Worm (Caenorhabditis elegans): ENCODE data around the gene gex-2.

Gene gex-2

DNA sequence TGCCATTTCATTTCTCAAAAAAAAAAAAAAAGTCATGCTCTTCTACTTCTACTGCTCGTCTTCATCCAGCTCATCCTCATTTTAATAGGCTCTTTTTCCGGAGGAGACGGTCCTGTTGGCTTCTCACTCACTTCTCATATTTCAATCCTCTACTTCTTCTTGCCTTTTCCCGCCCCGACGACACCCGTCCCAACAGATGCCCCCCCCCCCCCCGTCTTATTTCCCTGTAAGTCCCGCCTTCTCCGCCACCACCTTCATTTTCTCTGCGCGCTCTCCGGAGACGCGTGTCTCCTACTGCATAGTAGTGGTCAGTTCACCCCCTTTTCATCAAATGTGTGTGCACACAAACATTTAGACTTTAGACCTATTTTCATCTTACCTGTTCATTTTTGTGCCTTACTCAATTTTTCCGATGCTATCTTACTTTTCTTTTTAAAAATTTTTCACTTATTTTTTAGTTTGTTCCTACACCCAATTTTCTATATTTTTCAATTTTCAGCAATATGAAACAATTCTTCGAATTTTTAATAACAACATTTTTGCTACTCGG is 13.8 kb upstream of the gex-2 start, which contains the start of gene efn-4:
Gene efn-4 (plus strand): TSS at position 500 of the 550 bp plus-strand sequence.
- TF ChIP-seq ceh-16 (tag; optimal IDR thresholded peaks at IDR 0.05) (no peak), lin-13 (GFP tag; optimal IDR thresholded peaks at IDR 0.05) (no peak), ama-1 (optimal IDR thresholded peaks at IDR 0.05) (no peak), ZK546.5 (tag; optimal IDR thresholded peaks at IDR 0.05) (no peak), sem-4 (tag; optimal IDR thresholded peaks at IDR 0.05) (no peak)

DNA sequence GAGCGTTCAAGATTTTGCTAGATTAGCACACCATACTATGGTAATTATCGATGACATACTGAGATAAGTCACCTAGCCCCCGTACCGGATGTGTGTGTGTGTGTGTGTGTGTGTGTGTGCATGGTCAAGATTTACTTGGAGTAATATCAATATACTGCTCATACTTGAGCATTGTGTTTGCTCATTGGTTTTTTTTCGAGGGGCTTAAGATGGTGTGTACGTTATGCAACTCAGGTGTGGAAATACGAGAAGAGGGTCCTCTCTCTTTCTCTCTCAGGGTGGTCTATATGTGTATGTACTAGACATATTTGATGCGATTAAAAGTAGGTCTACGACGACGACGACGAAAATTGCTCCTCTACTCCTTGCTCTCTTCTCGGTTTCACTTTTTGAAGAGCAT is 12.3 kb upstream of the gex-2 start:
- TF ChIP-seq nhr-6 (tag; optimal IDR thresholded peaks at IDR 0.05) (no peak), alr-1 (tag; optimal IDR thresholded peaks at IDR 0.05) (no peak), elt-1 (tag; optimal IDR thresholded peaks at IDR 0.05) (no peak), lsy-2 (tag; optimal IDR thresholded peaks at IDR 0.05) (no peak), nhr-11 (tag; optimal IDR thresholded peaks at IDR 0.05) (no peak), elt-3 (tag; optimal IDR thresholded peaks at IDR 0.05) (no peak), ztf-11 (tag; optimal IDR thresholded peaks at IDR 0.05) (no peak)

DNA sequence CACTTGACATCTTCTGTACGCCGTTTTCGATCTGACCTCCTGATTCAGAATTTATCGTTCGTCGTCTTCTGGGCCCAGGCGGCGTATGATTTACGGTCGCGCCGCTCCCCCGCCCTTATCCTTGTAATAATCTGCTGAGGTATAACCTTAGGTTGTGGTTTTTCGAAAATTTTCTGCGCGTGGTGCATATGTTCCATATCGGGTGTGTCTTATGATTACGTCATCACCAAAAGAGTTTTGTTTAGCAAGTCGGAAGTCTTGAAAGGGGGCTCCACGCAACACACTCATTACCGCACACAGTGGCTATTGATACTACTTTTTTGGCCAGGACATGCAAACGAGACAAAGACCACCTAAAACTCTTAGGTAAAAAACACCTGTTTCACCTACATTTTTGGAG is 11.8 kb upstream of the gex-2 start:
- TF ChIP-seq F13H6.1 (tag; optimal IDR thresholded peaks at IDR 0.05) (no peak), mdl-1 (tag; optimal IDR thresholded peaks at IDR 0.05) (no peak), ama-1 (optimal IDR thresholded peaks at IDR 0.05) (no peak), nhr-21 (tag; optimal IDR thresholded peaks at IDR 0.05) (no peak), nhr-23 (tag; optimal IDR thresholded peaks at IDR 0.05) (no peak), alr-1 (tag; optimal IDR thresholded peaks at IDR 0.05) (no peak), zag-1 (tag; optimal IDR thresholded peaks at IDR 0.05) (no peak), Y55F3AM.14 (GFP tag; optimal IDR thresholded peaks at IDR 0.05) (no peak), ceh-82 (tag; optimal IDR thresholded peaks at IDR 0.05) (no peak), ZK546.5 (tag; optimal IDR thresholded peaks at IDR 0.05) (no peak), peb-1 (tag; optimal IDR thresholded peaks at IDR 0.05) (no peak), lin-11 (tag; optimal IDR thresholded peaks at IDR 0.05) (no peak), gmeb-1 (tag; optimal IDR thresholded peaks at IDR 0.05) (no peak), nhr-237 (tag; optimal IDR thresholded peaks at IDR 0.05) (no peak), ztf-4 (tag; optimal IDR thresholded peaks at IDR 0.05) (no peak), blmp-1 (tag; optimal IDR thresholded peaks at IDR 0.05; ENCODE audit: insufficient read depth) (no peak), snpc-4 (tag; optimal IDR thresholded peaks at IDR 0.05) (no peak), lsy-2 (tag; optimal IDR thresholded peaks at IDR 0.05) (no peak), skn-1 (tag; optimal IDR thresholded peaks at IDR 0.05) (no peak), nhr-25 (tag; optimal IDR thresholded peaks at IDR 0.05) (no peak)

DNA sequence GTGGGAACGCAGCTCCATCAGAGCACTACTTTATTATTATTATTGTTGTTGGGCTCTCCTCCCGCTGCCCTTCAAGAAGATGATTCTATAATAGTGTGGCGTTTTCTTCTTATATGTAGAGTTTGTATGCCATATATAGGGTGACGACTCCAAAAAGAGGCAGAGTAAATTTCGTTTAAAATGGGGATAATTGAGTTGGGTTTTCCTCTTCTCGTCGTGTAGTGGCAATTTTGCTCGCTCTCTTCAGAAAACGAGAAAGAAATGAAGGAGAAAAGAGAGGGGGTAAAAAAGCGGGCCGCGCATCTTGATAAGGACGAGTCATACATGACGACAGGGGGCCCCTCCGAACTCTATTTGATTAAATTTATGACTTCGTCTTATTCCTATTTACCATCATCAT is 9.2 kb upstream of the gex-2 start:
- TF ChIP-seq nhr-77 (tag; optimal IDR thresholded peaks at IDR 0.05) (no peak), zag-1 (tag; optimal IDR thresholded peaks at IDR 0.05) (no peak), nhr-129 (tag; optimal IDR thresholded peaks at IDR 0.05) (no peak), alr-1 (tag; optimal IDR thresholded peaks at IDR 0.05) (no peak), sem-4 (tag; optimal IDR thresholded peaks at IDR 0.05) (no peak), elt-1 (tag; optimal IDR thresholded peaks at IDR 0.05) (no peak), unc-55 (GFP tag; optimal IDR thresholded peaks at IDR 0.05) (no peak), gmeb-1 (tag; optimal IDR thresholded peaks at IDR 0.05) (no peak), R02D3.7 (tag; optimal IDR thresholded peaks at IDR 0.05) (no peak), nhr-21 (tag; optimal IDR thresholded peaks at IDR 0.05) (no peak), sma-9 (GFP tag; optimal IDR thresholded peaks at IDR 0.05) (no peak), sma-9 (tag; optimal IDR thresholded peaks at IDR 0.05) (no peak), lsy-2 (tag; optimal IDR thresholded peaks at IDR 0.05) (no peak), crh-2 (tag; optimal IDR thresholded peaks at IDR 0.05) (no peak), Y55F3AM.14 (GFP tag; optimal IDR thresholded peaks at IDR 0.05) (no peak), blmp-1 (tag; optimal IDR thresholded peaks at IDR 0.05; ENCODE audit: insufficient read depth) (no peak), nhr-23 (tag; optimal IDR thresholded peaks at IDR 0.05) (no peak), nhr-25 (tag; optimal IDR thresholded peaks at IDR 0.05) (no peak), ztf-11 (tag; optimal IDR thresholded peaks at IDR 0.05) (no peak), sma-3 (GFP tag; optimal IDR thresholded peaks at IDR 0.05) (no peak)

DNA sequence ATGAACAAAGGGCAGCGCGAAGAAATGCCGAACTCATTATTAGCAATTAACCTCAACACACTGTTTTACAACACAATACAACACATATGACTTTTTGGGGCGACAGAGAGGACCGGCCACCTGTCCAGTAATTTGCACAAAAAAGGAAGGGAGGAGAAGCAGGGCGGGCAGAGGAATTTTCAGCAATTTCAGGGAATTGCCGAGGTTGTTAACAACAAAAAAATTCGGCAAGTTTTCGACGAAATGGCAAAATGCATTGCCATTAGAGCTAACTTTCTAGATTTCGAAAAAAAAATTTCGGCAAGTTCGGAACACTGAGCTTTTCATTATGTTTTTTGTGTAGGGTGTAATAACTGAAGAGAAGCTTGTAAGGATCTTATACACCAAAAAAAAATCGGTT is 8.6 kb upstream of the gex-2 start:
- TF ChIP-seq snpc-4 (tag; optimal IDR thresholded peaks at IDR 0.05) = no peak
- no peak for TF ChIP-seq ZK546.5 (tag; optimal IDR thresholded peaks at IDR 0.05)
